Fruit fly (Drosophila melanogaster): ENCODE measurements around the gene ovo.
A peak's percentile ranks its signal among the peaks of the same experiment; 100 is the strongest.

Gene ovo

dm6 chrX:5041525-5042454 is 6.3 kb upstream of the ovo start (continued):
- TF ChIP-seq CG8359 (GFP tag; optimal IDR thresholded peaks at IDR 0.05; ENCODE audit: borderline replicate concordance) (no peak), pb (GFP tag; optimal IDR thresholded peaks at IDR 0.05) (no peak), Aef1 (GFP tag; IDR thresholded peaks at IDR 0.05) (peak; percentile 82), abd-A (tag; optimal IDR thresholded peaks at IDR 0.05) (no peak), aop (GFP tag; IDR thresholded peaks at IDR 0.05) (no peak), chif (GFP tag; optimal IDR thresholded peaks at IDR 0.05) (peak in 1 of 2 experiments; percentile 22), CG14050 (GFP tag; IDR thresholded peaks at IDR 0.05) (peak; percentile 59; the same call in 2 of the 3 replicates), B-H1 (GFP tag; IDR thresholded peaks at IDR 0.05) (peak; percentile 56), zen2 (GFP tag; IDR thresholded peaks at IDR 0.05; ENCODE audit: partially characterized antibody) (no peak), CG8944 (GFP tag; optimal IDR thresholded peaks at IDR 0.05) (no peak), Usf (GFP tag; optimal IDR thresholded peaks at IDR 0.05) (no peak), peb (GFP tag; IDR thresholded peaks at IDR 0.05) (0 out of 2 replicates have a peak, but pooled peaks have one; percentile 16), Deaf1 (tag; optimal IDR thresholded peaks at IDR 0.05) (peak; percentile 23), kay (GFP tag; optimal IDR thresholded peaks at IDR 0.05) (peak; percentile 24), dm (GFP tag; optimal IDR thresholded peaks at IDR 0.05) (no peak), CG10274 (GFP tag; optimal IDR thresholded peaks at IDR 0.05) (peak; percentile 95), crol (GFP tag; IDR thresholded peaks at IDR 0.05) (no peak), dati (GFP tag; IDR thresholded peaks at IDR 0.05) (peak; percentile 45; the same call in 1 of the 2 replicates), CG1647 (GFP tag; optimal IDR thresholded peaks at IDR 0.05) (no peak), CG2712 (tag; optimal IDR thresholded peaks at IDR 0.05) (peak; percentile 66), zen (tag; optimal IDR thresholded peaks at IDR 0.05) (no peak), emc (GFP tag; optimal IDR thresholded peaks at IDR 0.05) (no peak), Dbx (GFP tag; IDR thresholded peaks at IDR 0.05) (no peak; the same call in 1 of the 3 replicates), ap (GFP tag; IDR thresholded peaks at IDR 0.05) (peak; percentile 62; the same call in 1 of the 2 replicates), Hr3 (GFP tag; optimal IDR thresholded peaks at IDR 0.05) (peak; percentile 32), dimm (GFP tag; IDR thresholded peaks at IDR 0.05) (peak; percentile 52; the same call in 1 of the 2 replicates), CG16813 (GFP tag; IDR thresholded peaks at IDR 0.05; ENCODE audit: partially characterized antibody) (no peak), HLH54F (GFP tag; optimal IDR thresholded peaks at IDR 0.05) (peak; percentile 36), CG6272 (GFP tag; IDR thresholded peaks at IDR 0.05) (peak; percentile 63), CrebB (tag; optimal IDR thresholded peaks at IDR 0.05) (no peak), Six4 (GFP tag; optimal IDR thresholded peaks at IDR 0.05) (peak; percentile 0), fd96Cb (tag; optimal IDR thresholded peaks at IDR 0.05) (peak; percentile 39), CG17186 (GFP tag; optimal IDR thresholded peaks at IDR 0.05) (no peak), ase (GFP tag; IDR thresholded peaks at IDR 0.05) (peak; percentile 68; the same call in 2 of the 3 replicates), maf-S (GFP tag; optimal IDR thresholded peaks at IDR 0.05) (no peak), CG18599 (GFP tag; optimal IDR thresholded peaks at IDR 0.05) (peak; percentile 72), HLHmδ (GFP tag; optimal IDR thresholded peaks at IDR 0.05) (no peak), gt (GFP tag; IDR thresholded peaks at IDR 0.05) (0 out of 2 replicates have a peak, but pooled peaks have one; percentile 15), CG11696 (GFP tag; IDR thresholded peaks at IDR 0.05) (peak; percentile 18; the same call in 1 of the 2 replicates), CG12219 (GFP tag; optimal IDR thresholded peaks at IDR 0.05) (peak; percentile 37), Myb (GFP tag; optimal IDR thresholded peaks at IDR 0.05) (no peak), CG32772 (GFP tag; IDR thresholded peaks at IDR 0.05) (peak; percentile 78), CG10431 (GFP tag; optimal IDR thresholded peaks at IDR 0.05) (no peak), vfl (GFP tag; optimal IDR thresholded peaks at IDR 0.05) (peak; percentile 17), CG2875 (GFP tag; optimal IDR thresholded peaks at IDR 0.05) (no peak), CG10654 (GFP tag; optimal IDR thresholded peaks at IDR 0.05) (peak; percentile 18), Abd-B (GFP tag; optimal IDR thresholded peaks at IDR 0.05) (peak; percentile 56), tll (GFP tag; optimal IDR thresholded peaks at IDR 0.05) (no peak)

Measured in whole organism, embryonic.